Fruit fly (Drosophila melanogaster) whole organism, pupa: ENCODE data around the gene NELF-B.

Source experiments
- CG10348 ChIP-seq: fragments of 200-800 bp; sonication (Bioruptor generic); IDR thresholded peaks from 2 replicates; pipeline ENCODE4 v1.3.6; 2022; ENCODE audit warnings: missing biosample characterization, missing genetic modification characterization
- CG13204 ChIP-seq: fragments of 200-800 bp; sonication (Bioruptor generic); optimal IDR thresholded peaks from 2 replicates; lab custom pipeline; 2018; ENCODE audit warnings: missing biosample characterization, mild to moderate bottlenecking, missing genetic modification characterization, moderate library complexity
- CG14655 ChIP-seq: fragments of 200-800 bp; sonication (Bioruptor generic); optimal IDR thresholded peaks from 3 replicates; lab custom pipeline; 2017; ENCODE audit warnings: mild to moderate bottlenecking, missing biosample characterization, missing genetic modification reagents, missing genetic modification characterization
- CG15710 ChIP-seq: fragments of 200-800 bp; sonication (Bioruptor generic); optimal IDR thresholded peaks from 2 replicates; lab custom pipeline; 2018; ENCODE audit warnings: missing biosample characterization, mild to moderate bottlenecking, missing genetic modification characterization, moderate library complexity
- CG17806 ChIP-seq: fragments of 200-800 bp; sonication (Bioruptor generic); optimal IDR thresholded peaks from 2 replicates; lab custom pipeline; 2018; ENCODE audit warnings: missing biosample characterization, mild to moderate bottlenecking, missing genetic modification characterization, moderate library complexity
- CG32121 ChIP-seq: fragments of 200-800 bp; sonication (Bioruptor generic); IDR thresholded peaks from 2 replicates; pipeline ENCODE4 v1.3.6; 2022; ENCODE audit warnings: missing biosample characterization, missing genetic modification characterization
- CG34367 ChIP-seq: fragments of 200-800 bp; sonication (Bioruptor generic); optimal IDR thresholded peaks from 2 replicates; lab custom pipeline; 2018; ENCODE audit warnings: missing biosample characterization, mild to moderate bottlenecking, missing genetic modification characterization
- CG4496 ChIP-seq: fragments of 200-800 bp; sonication (Bioruptor generic); IDR thresholded peaks from 3 replicates; pipeline ENCODE4 v1.3.6; 2022; ENCODE audit warnings: missing biosample characterization, missing genetic modification characterization
- CG9948 ChIP-seq: fragments of 200-800 bp; sonication (Bioruptor generic); optimal IDR thresholded peaks from 2 replicates; lab custom pipeline; 2018; ENCODE audit warnings: missing biosample characterization, mild to moderate bottlenecking, missing genetic modification characterization, moderate library complexity
- EcR ChIP-seq: fragments of 200-800 bp; sonication (Bioruptor generic); optimal IDR thresholded peaks from 3 replicates; lab custom pipeline; 2019; ENCODE audit warnings: missing biosample characterization, missing genetic modification characterization, mild to moderate bottlenecking, moderate library complexity, missing genetic modification reagents
- Pif1A ChIP-seq: fragments of 200-800 bp; sonication (Bioruptor generic); optimal IDR thresholded peaks from 3 replicates; lab custom pipeline; 2016; ENCODE audit warnings: missing biosample characterization, missing genetic modification characterization
- Pif1B ChIP-seq: fragments of 200-800 bp; sonication (Bioruptor generic); optimal IDR thresholded peaks from 3 replicates; lab custom pipeline; 2016; ENCODE audit warnings: missing biosample characterization, missing genetic modification characterization
- gl ChIP-seq: fragments of 200-800 bp; sonication (Bioruptor generic); optimal IDR thresholded peaks from 2 replicates; lab custom pipeline; 2018; ENCODE audit warnings: missing biosample characterization, mild to moderate bottlenecking, missing genetic modification characterization

- TF ChIP-seq CG17806 (tag; lab: Kevin White, UChicago) (no peak), Pif1B (GFP tag; lab: Kevin White, UChicago) (no peak), CG14655 (GFP tag; lab: Kevin White, UChicago) (no peak), CG34367 (tag; lab: Kevin White, UChicago) (no peak), Pif1A (GFP tag; lab: Kevin White, UChicago) (no peak), gl (no peak), CG10348 (GFP tag; lab: Robert Waterston, UW) (no peak), CG32121 (GFP tag; lab: Robert Waterston, UW) (no peak), CG9948 (tag; lab: Kevin White, UChicago) (no peak), CG13204 (GFP tag; lab: Kevin White, UChicago) (no peak), EcR (no peak), CG4496 (GFP tag; lab: Robert Waterston, UW) (no peak), CG15710 (tag; lab: Kevin White, UChicago) (no peak)
Observed at dm6 chrX:7737156-7737771, 9.1 kb upstream of the NELF-B start.
